Worm (Caenorhabditis elegans) whole organism, L4 larva: ENCODE results near the gene acr-5.

Experiments
- F37D6.2 ChIP-seq: sonication (generic microtip); optimal IDR thresholded peaks from 2 replicates; lab custom pipeline; 2016; ENCODE audit warnings: mild to moderate bottlenecking, missing genetic modification characterization, missing compliant biosample characterization
- F44E2.7 ChIP-seq: fragments of 200-800 bp; sonication (Bioruptor generic); IDR thresholded peaks from 2 replicates; pipeline ENCODE4 v2.1.2; 2022; ENCODE audit warnings: missing genetic modification characterization, missing compliant biosample characterization
- T20F7.1 ChIP-seq: fragments of 200-800 bp; sonication (Bioruptor generic); optimal IDR thresholded peaks from 2 replicates; lab custom pipeline; 2018; ENCODE audit warnings: mild to moderate bottlenecking, missing genetic modification characterization, missing compliant biosample characterization
- Y105C5A.15 ChIP-seq: fragments of 200-800 bp; sonication (Bioruptor generic); IDR thresholded peaks from 2 replicates; pipeline ENCODE4 v1.3.6; 2022; ENCODE audit warnings: missing genetic modification characterization, missing compliant biosample characterization
- Y5F2A.4 ChIP-seq: fragments of 200-800 bp; sonication (Bioruptor generic); optimal IDR thresholded peaks from 2 replicates; lab custom pipeline; 2018; ENCODE audit warnings: mild to moderate bottlenecking, missing genetic modification characterization, missing compliant biosample characterization
- aly-2 ChIP-seq: sonication (generic microtip); optimal IDR thresholded peaks from 2 replicates; lab custom pipeline; 2018; ENCODE audit warnings: missing biosample characterization, missing genetic modification characterization
- ama-1 ChIP-seq: fragments of 150-350 bp; optimal IDR thresholded peaks from 2 replicates; lab custom pipeline; 2014; ENCODE audit warnings: inconsistent platforms, mixed read lengths
- arid-1 ChIP-seq: fragments of 200-800 bp; sonication (Bioruptor generic); conservative IDR thresholded peaks from 2 replicates; pipeline ENCODE4 v1.3.6; 2022; ENCODE audit warnings: missing genetic modification reagents, missing genetic modification characterization, missing compliant biosample characterization
- ceh-28 ChIP-seq: fragments of 150-350 bp; optimal IDR thresholded peaks from 2 replicates; lab custom pipeline; 2014; ENCODE audit warnings: missing biosample characterization, missing genetic modification reagents, missing genetic modification characterization
- ceh-32 ChIP-seq: sonication (generic microtip); optimal IDR thresholded peaks from 2 replicates; lab custom pipeline; 2016; ENCODE audit warnings: mild to moderate bottlenecking, missing genetic modification characterization, missing compliant biosample characterization; ENCODE audit not compliant: poor library complexity
- ceh-44 ChIP-seq: fragments of 200-800 bp; sonication (Bioruptor generic); IDR thresholded peaks from 2 replicates; pipeline ENCODE4 v1.3.6; 2022; ENCODE audit warnings: missing genetic modification reagents, missing genetic modification characterization, missing compliant biosample characterization
- ceh-62 ChIP-seq: sonication (generic microtip); optimal IDR thresholded peaks from 2 replicates; lab custom pipeline; 2017; ENCODE audit warnings: missing biosample characterization, missing genetic modification characterization
- cey-2 ChIP-seq: sonication (generic microtip); optimal IDR thresholded peaks from 3 replicates; lab custom pipeline; 2017; ENCODE audit warnings: missing genetic modification characterization, mild to moderate bottlenecking, missing compliant biosample characterization, antibody characterized with exemption, borderline replicate concordance; ENCODE audit not compliant: insufficient read depth
- daf-12 ChIP-seq: fragments of 150-350 bp; optimal IDR thresholded peaks from 2 replicates; lab custom pipeline; 2014; ENCODE audit warnings: missing biosample characterization, missing genetic modification reagents, missing genetic modification characterization
- daf-8 ChIP-seq: fragments of 200-800 bp; sonication (Bioruptor generic); IDR thresholded peaks from 2 replicates; pipeline ENCODE4 v1.3.6; 2022; ENCODE audit warnings: missing genetic modification characterization, missing compliant biosample characterization
- dmd-6 ChIP-seq: fragments of 200-800 bp; sonication (Bioruptor generic); IDR thresholded peaks from 2 replicates; pipeline ENCODE4 v1.3.6; 2022; ENCODE audit warnings: missing genetic modification reagents, missing genetic modification characterization, missing compliant biosample characterization
- dmd-8 ChIP-seq: fragments of 200-800 bp; sonication (Bioruptor generic); IDR thresholded peaks from 2 replicates; pipeline ENCODE4 v1.3.6; 2022; ENCODE audit warnings: missing genetic modification characterization, missing compliant biosample characterization
- dpl-1 ChIP-seq: fragments of 150-350 bp; optimal IDR thresholded peaks from 2 replicates; lab custom pipeline; 2014; ENCODE audit warnings: missing biosample characterization, missing genetic modification reagents, missing genetic modification characterization
- duxl-1 ChIP-seq: sonication (generic microtip); optimal IDR thresholded peaks from 2 replicates; lab custom pipeline; 2016; ENCODE audit warnings: mild to moderate bottlenecking, missing genetic modification characterization, moderate library complexity, missing compliant biosample characterization; ENCODE audit not compliant: poor library complexity
- dve-1 ChIP-seq: sonication (generic microtip); optimal IDR thresholded peaks from 2 replicates; lab custom pipeline; 2017; ENCODE audit warnings: antibody characterized with exemption, mild to moderate bottlenecking, missing genetic modification characterization, missing compliant biosample characterization; ENCODE audit not compliant: insufficient read depth
- egl-27 ChIP-seq: sonication (generic microtip); optimal IDR thresholded peaks from 3 replicates; lab custom pipeline; 2017; ENCODE audit warnings: missing biosample characterization, missing genetic modification reagents, missing genetic modification characterization
- gei-8 ChIP-seq: fragments of 200-800 bp; sonication (Bioruptor generic); optimal IDR thresholded peaks from 2 replicates; lab custom pipeline; 2018; ENCODE audit warnings: mild to moderate bottlenecking, missing genetic modification characterization, missing compliant biosample characterization
- hlh-11 ChIP-seq: fragments of 200-800 bp; sonication (Bioruptor generic); optimal IDR thresholded peaks from 2 replicates; lab custom pipeline; 2018; ENCODE audit warnings: mild to moderate bottlenecking, missing genetic modification characterization, missing compliant biosample characterization
- hmg-1.1 ChIP-seq: fragments of 200-800 bp; sonication (Bioruptor generic); IDR thresholded peaks from 2 replicates; pipeline ENCODE4 v1.3.6; 2022; ENCODE audit warnings: missing genetic modification reagents, missing genetic modification characterization, missing compliant biosample characterization
- lim-7 ChIP-seq: fragments of 200-800 bp; sonication (Bioruptor generic); IDR thresholded peaks from 2 replicates; pipeline ENCODE4 v1.3.6; 2022; ENCODE audit warnings: missing genetic modification characterization, missing compliant biosample characterization
- lin-29 ChIP-seq: fragments of 200-800 bp; sonication (Bioruptor generic); IDR thresholded peaks from 2 replicates; pipeline ENCODE4 v1.3.6; 2022; ENCODE audit warnings: missing genetic modification reagents, missing genetic modification characterization, missing compliant biosample characterization
- lin-38 ChIP-seq: fragments of 200-800 bp; sonication (Bioruptor generic); IDR thresholded peaks from 2 replicates; pipeline ENCODE4 v1.3.6; 2022; ENCODE audit warnings: missing genetic modification reagents, missing genetic modification characterization, missing compliant biosample characterization
- nhr-111 ChIP-seq: fragments of 200-800 bp; sonication (Bioruptor generic); optimal IDR thresholded peaks from 2 replicates; lab custom pipeline; 2018; ENCODE audit warnings: mild to moderate bottlenecking, missing genetic modification characterization, missing compliant biosample characterization
- nhr-237 ChIP-seq: sonication (generic microtip); optimal IDR thresholded peaks from 2 replicates; lab custom pipeline; 2017; ENCODE audit warnings: missing biosample characterization, missing genetic modification characterization
- nhr-25 ChIP-seq: sonication (generic microtip); optimal IDR thresholded peaks from 2 replicates; lab custom pipeline; 2017; ENCODE audit warnings: missing genetic modification characterization, mild to moderate bottlenecking, missing compliant biosample characterization, antibody characterized with exemption, moderate library complexity, borderline replicate concordance; ENCODE audit not compliant: insufficient read depth
- nhr-28 ChIP-seq: fragments of 150-350 bp; optimal IDR thresholded peaks from 2 replicates; lab custom pipeline; 2014; ENCODE audit warnings: missing biosample characterization, missing genetic modification characterization
- nhr-41 ChIP-seq: fragments of 200-800 bp; sonication (Bioruptor generic); IDR thresholded peaks from 2 replicates; pipeline ENCODE4 v1.3.6; 2022; ENCODE audit warnings: missing genetic modification reagents, missing genetic modification characterization, missing compliant biosample characterization
- nhr-48 ChIP-seq: sonication (generic microtip); optimal IDR thresholded peaks from 2 replicates; lab custom pipeline; 2016; ENCODE audit warnings: mild to moderate bottlenecking, missing genetic modification characterization, missing compliant biosample characterization
- pha-4 ChIP-seq, 2 experiments: fragments of 150-350 bp in 1 of 2; fragments of 200-800 bp in 1 of 2; sonication (Bioruptor generic) in 1 of 2; IDR thresholded peaks in 1 of 2; optimal IDR thresholded peaks in 1 of 2; 2 replicates each; pipeline versions ENCODE4 v1.3.6 to Lab custom; 2014 to 2022; ENCODE audit warnings: missing genetic modification characterization in 2 of 2, missing genetic modification reagents in 2 of 2, missing biosample characterization in 1 of 2, missing compliant biosample characterization in 1 of 2
- rbr-2 ChIP-seq: sonication (generic microtip); optimal IDR thresholded peaks from 2 replicates; lab custom pipeline; 2016; ENCODE audit warnings: missing genotype, missing genetic modification characterization, missing compliant biosample characterization
- skn-1 ChIP-seq: fragments of 150-350 bp; optimal IDR thresholded peaks from 2 replicates; lab custom pipeline; 2014; ENCODE audit warnings: missing biosample characterization, missing genetic modification characterization
- snpc-1.2 ChIP-seq: fragments of 200-800 bp; sonication (Bioruptor generic); IDR thresholded peaks from 2 replicates; pipeline ENCODE4 v1.3.6; 2022; ENCODE audit warnings: missing genetic modification reagents, missing genetic modification characterization, missing compliant biosample characterization
- snpc-4 ChIP-seq: fragments of 150-350 bp; optimal IDR thresholded peaks from 2 replicates; lab custom pipeline; 2014; ENCODE audit warnings: missing biosample characterization, missing genetic modification characterization
- spr-1 ChIP-seq: sonication (generic microtip); optimal IDR thresholded peaks from 2 replicates; lab custom pipeline; 2016; ENCODE audit warnings: mild to moderate bottlenecking, missing genetic modification characterization, missing compliant biosample characterization
- spr-3 ChIP-seq: fragments of 200-800 bp; sonication (Bioruptor generic); optimal IDR thresholded peaks from 2 replicates; lab custom pipeline; 2018; ENCODE audit warnings: mild to moderate bottlenecking, missing genetic modification characterization, missing compliant biosample characterization
- unc-130 ChIP-seq: sonication (generic microtip); optimal IDR thresholded peaks from 2 replicates; lab custom pipeline; 2016; ENCODE audit warnings: missing genetic modification reagents, missing genetic modification characterization, missing compliant biosample characterization
- vab-7 ChIP-seq: fragments of 200-800 bp; sonication (Bioruptor generic); IDR thresholded peaks from 2 replicates; pipeline ENCODE4 v1.3.6; 2022; ENCODE audit warnings: missing genetic modification reagents, missing genetic modification characterization, missing compliant biosample characterization
- zfp-2 ChIP-seq: sonication (generic microtip); optimal IDR thresholded peaks from 2 replicates; lab custom pipeline; 2016; ENCODE audit warnings: mild to moderate bottlenecking, missing genetic modification characterization, missing compliant biosample characterization
- zfp-3 ChIP-seq: fragments of 200-800 bp; sonication (Bioruptor generic); conservative IDR thresholded peaks from 2 replicates; pipeline ENCODE4 v1.3.6; 2022; ENCODE audit warnings: missing genetic modification reagents, missing genetic modification characterization, missing compliant biosample characterization
- zip-2 ChIP-seq: fragments of 150-350 bp; optimal IDR thresholded peaks from 2 replicates; lab custom pipeline; 2014; ENCODE audit warnings: missing biosample characterization, missing genetic modification characterization
- ztf-7 ChIP-seq: fragments of 150-350 bp; optimal IDR thresholded peaks from 2 replicates; lab custom pipeline; 2014; ENCODE audit warnings: missing biosample characterization, missing genetic modification characterization

Gene acr-5

ce11 chrIII:6464113-6464571 lies 50.4 kb downstream of the acr-5 start (continued):
- peak; percentile 86 for TF ChIP-seq gei-8 (GFP tag; lab: Kevin White, UChicago)
- TF ChIP-seq vab-7 (GFP tag; lab: Robert Waterston, UW), result peak; percentile 68
- TF ChIP-seq daf-12 (tag; lab: Kevin White, UChicago), result no peak
- peak; percentile 89 for TF ChIP-seq nhr-48 (tag; lab: Kevin White, UChicago)
- TF ChIP-seq zip-2 (tag; lab: Kevin White, UChicago), result peak; percentile 11
- TF ChIP-seq dpl-1 (GFP tag; lab: Kevin White, UChicago), result peak; percentile 75
- TF ChIP-seq nhr-28, result peak; percentile 91
- TF ChIP-seq nhr-41 (GFP tag; lab: Robert Waterston, UW), result 0 out of 2 replicates have a peak, but pooled peaks have one; percentile 22
- TF ChIP-seq dve-1 (tag; lab: Kevin White, UChicago), result peak; percentile 96
- TF ChIP-seq ceh-44 (GFP tag; lab: Robert Waterston, UW), result no peak
- TF ChIP-seq spr-1 (tag; lab: Kevin White, UChicago), result peak; percentile 77
- TF ChIP-seq lim-7 (GFP tag; lab: Robert Waterston, UW), result no peak
- no peak for TF ChIP-seq cey-2
- TF ChIP-seq daf-8 (GFP tag; lab: Robert Waterston, UW), result no peak
- no peak for TF ChIP-seq snpc-4 (tag; lab: Kevin White, UChicago)
- peak; percentile 47 for TF ChIP-seq F37D6.2
- peak; percentile 84 for TF ChIP-seq lin-38 (GFP tag; lab: Robert Waterston, UW)
- no peak for TF ChIP-seq ceh-62 (tag; lab: Kevin White, UChicago)
- TF ChIP-seq aly-2 (tag; lab: Kevin White, UChicago), result no peak
- no peak for TF ChIP-seq nhr-111 (GFP tag; lab: Kevin White, UChicago)
- TF ChIP-seq nhr-25 (tag; lab: Kevin White, UChicago), result peak; percentile 51
- peak; percentile 89 for TF ChIP-seq ama-1
- TF ChIP-seq Y5F2A.4 (GFP tag; lab: Kevin White, UChicago), result peak; percentile 46
- peak; percentile 72 for TF ChIP-seq T20F7.1 (GFP tag; lab: Kevin White, UChicago)
- peak; percentile 71 for TF ChIP-seq spr-3
- TF ChIP-seq hlh-11 (tag; lab: Kevin White, UChicago), result peak; percentile 97
- no peak for TF ChIP-seq nhr-237
- TF ChIP-seq, all 104 proteins: peak for 65

- 0 out of 2 replicates have a peak, but pooled peaks have one; percentile 2 for TF ChIP-seq zfp-3 (GFP tag; lab: Robert Waterston, UW)
- TF ChIP-seq ceh-44 (GFP tag; lab: Robert Waterston, UW), result no peak
Measured at ce11 chrIII:6463679-6464078, 50.9 kb downstream of the acr-5 start, which contains the start of gene dlc-1. Gene dlc-1, minus strand, starts transcription at chrIII:6463779.

- TF ChIP-seq lin-29, result no peak
- no peak for TF ChIP-seq skn-1 (tag; lab: Kevin White, UChicago)
- TF ChIP-seq ztf-7 (tag; lab: Kevin White, UChicago), result no peak
- TF ChIP-seq hmg-1.1 (GFP tag; lab: Robert Waterston, UW), result no peak
- no peak for TF ChIP-seq unc-130 (GFP tag; lab: Kevin White, UChicago)
- TF ChIP-seq rbr-2 (tag; lab: Kevin White, UChicago), result no peak
- TF ChIP-seq ama-1, result peak; percentile 93
- 0 out of 2 replicates have a peak, but pooled peaks have one; percentile 28 for TF ChIP-seq snpc-1.2
- 0 out of 2 replicates have a peak, but pooled peaks have one; percentile 2 for TF ChIP-seq F44E2.7 (GFP tag; lab: Robert Waterston, UW)
- TF ChIP-seq ceh-32, result no peak
- TF ChIP-seq snpc-4 (tag; lab: Kevin White, UChicago), result no peak
- peak; percentile 52; the same call in 1 of the 2 replicates for TF ChIP-seq pha-4 (GFP tag; IDR thresholded peaks at IDR 0.05; lab: Robert Waterston, UW)
- TF ChIP-seq pha-4 (tag; optimal IDR thresholded peaks at IDR 0.05; lab: Kevin White, UChicago), result no peak
- TF ChIP-seq Y105C5A.15 (GFP tag; lab: Robert Waterston, UW), result no peak
- TF ChIP-seq duxl-1 (tag; lab: Kevin White, UChicago), result peak; percentile 60
- no peak for TF ChIP-seq dpl-1 (GFP tag; lab: Kevin White, UChicago)
- no peak for TF ChIP-seq zfp-2 (tag; lab: Kevin White, UChicago)
- TF ChIP-seq dmd-6 (GFP tag; lab: Robert Waterston, UW), result 0 out of 2 replicates have a peak, but pooled peaks have one; percentile 18
- 0 out of 2 replicates have a peak, but pooled peaks have one; percentile 26 for TF ChIP-seq dmd-8 (GFP tag; lab: Robert Waterston, UW)
- TF ChIP-seq ceh-44 (GFP tag; lab: Robert Waterston, UW), result no peak
- no peak for TF ChIP-seq nhr-28
- no peak for TF ChIP-seq aly-2 (tag; lab: Kevin White, UChicago)
- TF ChIP-seq egl-27, result no peak
- TF ChIP-seq arid-1, result no peak
- TF ChIP-seq ceh-28 (tag; lab: Kevin White, UChicago), result no peak
Measured at ce11 chrIII:6462610-6463009, 52.0 kb downstream of the acr-5 start, which contains the start of gene T26A5.8. Gene T26A5.8, minus strand, starts transcription at chrIII:6462856.
